Fruit fly (Drosophila melanogaster) whole organism, embryonic: Measurements from ENCODE around the gene CG15894.

Experiments
- Ada2b ChIP-seq: fragments of 200-800 bp; sonication (Bioruptor generic); IDR thresholded peaks from 2 replicates; pipeline ENCODE4 v1.3.6; 2022; ENCODE audit warnings: missing biosample characterization, missing genetic modification characterization
- Asciz ChIP-seq: fragments of 200-800 bp; sonication (Bioruptor generic); optimal IDR thresholded peaks from 2 replicates; lab custom pipeline; 2017; ENCODE audit warnings: missing biosample characterization, mild to moderate bottlenecking, missing genetic modification characterization, missing genetic modification reagents
- B-H1 ChIP-seq: fragments of 200-800 bp; sonication (Bioruptor generic); IDR thresholded peaks from 3 replicates; pipeline ENCODE4 v1.3.6; 2022; ENCODE audit warnings: missing biosample characterization, missing genetic modification characterization
- Bgb ChIP-seq: fragments of 200-800 bp; sonication (Bioruptor generic); IDR thresholded peaks from 2 replicates; pipeline ENCODE4 v1.3.6; 2022; ENCODE audit warnings: missing biosample characterization, missing genetic modification characterization; ENCODE audit not compliant: partially characterized antibody
- Blimp-1 ChIP-seq: fragments of 200-800 bp; sonication (Bioruptor generic); optimal IDR thresholded peaks from 3 replicates; lab custom pipeline; 2018; ENCODE audit warnings: missing biosample characterization, missing genetic modification characterization, mild to moderate bottlenecking, moderate library complexity, missing genetic modification reagents
- CG10274 ChIP-seq: fragments of 200-800 bp; sonication (Bioruptor generic); optimal IDR thresholded peaks from 3 replicates; lab custom pipeline; 2017; ENCODE audit warnings: missing biosample characterization, mild to moderate bottlenecking, missing genetic modification characterization
- CG10366 ChIP-seq: fragments of 200-800 bp; sonication (Bioruptor generic); IDR thresholded peaks from 2 replicates; pipeline ENCODE4 v1.3.6; 2022; ENCODE audit warnings: missing biosample characterization, missing genetic modification characterization
- CG10979 ChIP-seq: fragments of 200-800 bp; sonication (Bioruptor generic); optimal IDR thresholded peaks from 2 replicates; lab custom pipeline; 2018; ENCODE audit warnings: missing biosample characterization, mild to moderate bottlenecking, missing genetic modification characterization, moderate library complexity
- CG11247 ChIP-seq: fragments of 200-800 bp; sonication (Bioruptor generic); IDR thresholded peaks from 2 replicates; pipeline ENCODE4 v1.3.6; 2022; ENCODE audit warnings: missing biosample characterization, missing genetic modification characterization
- CG11398 ChIP-seq: fragments of 200-800 bp; sonication (Bioruptor generic); optimal IDR thresholded peaks from 2 replicates; lab custom pipeline; 2016; ENCODE audit warnings: missing biosample characterization, missing genetic modification characterization
- CG12659 ChIP-seq: fragments of 200-800 bp; sonication (Bioruptor generic); optimal IDR thresholded peaks from 3 replicates; lab custom pipeline; 2017; ENCODE audit warnings: mild to moderate bottlenecking, missing biosample characterization, missing genetic modification reagents, missing genetic modification characterization
- CG13624 ChIP-seq: fragments of 200-800 bp; sonication (Bioruptor generic); optimal IDR thresholded peaks from 2 replicates; lab custom pipeline; 2016; ENCODE audit warnings: missing biosample characterization, missing genetic modification characterization
- CG14710 ChIP-seq: fragments of 200-800 bp; sonication (Bioruptor generic); optimal IDR thresholded peaks from 3 replicates; lab custom pipeline; 2019; ENCODE audit warnings: missing biosample characterization, mild to moderate bottlenecking, missing genetic modification characterization, moderate library complexity
- CG15514 ChIP-seq: fragments of 200-800 bp; sonication (Bioruptor generic); optimal IDR thresholded peaks from 3 replicates; lab custom pipeline; 2017; ENCODE audit warnings: missing biosample characterization, missing genetic modification characterization, mild to moderate bottlenecking, moderate library complexity, missing genetic modification reagents
- CG1603 ChIP-seq: fragments of 200-800 bp; sonication (Bioruptor generic); optimal IDR thresholded peaks from 2 replicates; lab custom pipeline; 2019; ENCODE audit warnings: missing biosample characterization, mild to moderate bottlenecking, missing genetic modification characterization, moderate library complexity
- CG17186 ChIP-seq: fragments of 200-800 bp; sonication (Bioruptor generic); optimal IDR thresholded peaks from 3 replicates; lab custom pipeline; 2017; ENCODE audit warnings: missing biosample characterization, missing genetic modification reagents, missing genetic modification characterization
- CG17568 ChIP-seq: fragments of 200-800 bp; sonication (Bioruptor generic); optimal IDR thresholded peaks from 2 replicates; lab custom pipeline; 2018; ENCODE audit warnings: missing biosample characterization, mild to moderate bottlenecking, missing genetic modification characterization, moderate library complexity
- CG17829 ChIP-seq: fragments of 200-800 bp; optimal IDR thresholded peaks from 2 replicates; lab custom pipeline; 2019; ENCODE audit warnings: missing biosample characterization, mild to moderate bottlenecking, missing genetic modification characterization, moderate library complexity
- CG18619 ChIP-seq: fragments of 200-800 bp; sonication (Bioruptor generic); optimal IDR thresholded peaks from 3 replicates; lab custom pipeline; 2017; ENCODE audit warnings: missing biosample characterization, mild to moderate bottlenecking, missing genetic modification characterization
- CG2889 ChIP-seq: fragments of 200-800 bp; sonication (Bioruptor generic); IDR thresholded peaks from 3 replicates; pipeline ENCODE4 v1.3.6; 2022; ENCODE audit warnings: missing biosample characterization, missing genetic modification characterization
- CG30403 ChIP-seq: fragments of 200-800 bp; sonication (Bioruptor generic); optimal IDR thresholded peaks from 3 replicates; lab custom pipeline; 2016; ENCODE audit warnings: missing biosample characterization, missing genetic modification characterization
- CG3281 ChIP-seq: fragments of 200-800 bp; sonication (Bioruptor generic); optimal IDR thresholded peaks from 3 replicates; lab custom pipeline; 2017; ENCODE audit warnings: missing biosample characterization, mild to moderate bottlenecking, missing genetic modification characterization
- CG34376 ChIP-seq: fragments of 200-800 bp; sonication (Bioruptor generic); optimal IDR thresholded peaks from 2 replicates; lab custom pipeline; 2018; ENCODE audit warnings: missing biosample characterization, mild to moderate bottlenecking, missing genetic modification characterization
- CG6175 ChIP-seq: fragments of 200-800 bp; sonication (Bioruptor generic); IDR thresholded peaks from 3 replicates; pipeline ENCODE4 v1.3.6; 2022; ENCODE audit warnings: missing biosample characterization, missing genetic modification characterization
- CG6654 ChIP-seq: fragments of 200-800 bp; sonication (Bioruptor generic); optimal IDR thresholded peaks from 2 replicates; lab custom pipeline; 2017; ENCODE audit warnings: missing biosample characterization, mild to moderate bottlenecking, missing genetic modification characterization
- CG6854 ChIP-seq: fragments of 200-800 bp; sonication (Bioruptor generic); optimal IDR thresholded peaks from 3 replicates; lab custom pipeline; 2017; ENCODE audit warnings: missing biosample characterization, mild to moderate bottlenecking, missing genetic modification characterization
- E2f1 ChIP-seq: fragments of 200-800 bp; sonication (Bioruptor generic); IDR thresholded peaks from 2 replicates; pipeline ENCODE4 v1.3.6; 2022; ENCODE audit warnings: missing biosample characterization, missing genetic modification characterization
- Elba2 ChIP-seq: fragments of 200-800 bp; sonication (Bioruptor generic); optimal IDR thresholded peaks from 3 replicates; lab custom pipeline; 2016; ENCODE audit warnings: missing biosample characterization, missing genetic modification characterization
- Hand ChIP-seq: fragments of 200-800 bp; sonication (Bioruptor generic); optimal IDR thresholded peaks from 2 replicates; lab custom pipeline; 2017; ENCODE audit warnings: mild to moderate bottlenecking, missing biosample characterization, missing genetic modification reagents, missing genetic modification characterization
- Hr78 ChIP-seq, 2 experiments: fragments of 200-800 bp in 1 of 2; fragments of >200 bp in 1 of 2; sonication (Bioruptor generic) in 1 of 2; optimal IDR thresholded peaks; 2 replicates each; lab custom pipeline; 2017 to 2019; ENCODE audit warnings: missing biosample characterization in 2 of 2, missing genetic modification characterization in 2 of 2, mild to moderate bottlenecking in 1 of 2, moderate library complexity in 1 of 2
- Jarid2 ChIP-seq: fragments of 200-800 bp; sonication (Bioruptor generic); optimal IDR thresholded peaks from 3 replicates; lab custom pipeline; 2017; ENCODE audit warnings: mild to moderate bottlenecking, missing biosample characterization, missing genetic modification reagents, missing genetic modification characterization
- Kr ChIP-seq: fragments of 200-800 bp; sonication (Bioruptor generic); optimal IDR thresholded peaks from 2 replicates; lab custom pipeline; 2017; ENCODE audit warnings: missing biosample characterization, mild to moderate bottlenecking, missing genetic modification characterization
- Nf-YC ChIP-seq: fragments of 200-800 bp; optimal IDR thresholded peaks from 3 replicates; lab custom pipeline; 2019; ENCODE audit warnings: missing biosample characterization, mild to moderate bottlenecking, missing genetic modification characterization, moderate library complexity
- Ravus ChIP-seq: fragments of 200-800 bp; sonication (Bioruptor generic); IDR thresholded peaks from 2 replicates; pipeline ENCODE4 v1.3.6; 2022; ENCODE audit warnings: missing biosample characterization, missing genetic modification characterization
- aop ChIP-seq: fragments of 200-800 bp; sonication (Bioruptor generic); IDR thresholded peaks from 2 replicates; pipeline ENCODE4 v1.3.6; 2022; ENCODE audit warnings: missing biosample characterization, missing genetic modification characterization
- chinmo ChIP-seq: fragments of 200-800 bp; sonication (Bioruptor generic); IDR thresholded peaks from 4 replicates; pipeline ENCODE4 v1.3.6; 2022; ENCODE audit warnings: missing biosample characterization, missing genetic modification characterization; ENCODE audit not compliant: partially characterized antibody
- dm ChIP-seq: fragments of 200-800 bp; sonication (Bioruptor generic); optimal IDR thresholded peaks from 3 replicates; lab custom pipeline; 2016; ENCODE audit warnings: missing biosample characterization, missing genetic modification characterization
- en ChIP-seq: fragments of 200-800 bp; sonication (Bioruptor generic); optimal IDR thresholded peaks from 2 replicates; lab custom pipeline; 2016; ENCODE audit warnings: missing biosample characterization, missing genetic modification characterization
- fru ChIP-seq: fragments of >200 bp; optimal IDR thresholded peaks from 2 replicates; lab custom pipeline; 2017
- mam ChIP-seq: fragments of 200-800 bp; sonication (Bioruptor generic); optimal IDR thresholded peaks from 3 replicates; lab custom pipeline; 2016; ENCODE audit warnings: missing biosample characterization, missing genetic modification characterization
- otp ChIP-seq: fragments of 200-800 bp; sonication (Bioruptor generic); IDR thresholded peaks from 3 replicates; pipeline ENCODE4, ENCODE4 v1.3.6; 2022; ENCODE audit warnings: missing biosample characterization, missing genetic modification characterization
- pb ChIP-seq: fragments of 200-800 bp; sonication (Bioruptor generic); optimal IDR thresholded peaks from 3 replicates; lab custom pipeline; 2016; ENCODE audit warnings: missing biosample characterization, missing genetic modification characterization
- phol ChIP-seq: fragments of 200-800 bp; sonication (Bioruptor generic); optimal IDR thresholded peaks from 3 replicates; lab custom pipeline; 2018; ENCODE audit warnings: missing biosample characterization, mild to moderate bottlenecking, missing genetic modification characterization, moderate library complexity
- scrt ChIP-seq: fragments of 200-800 bp; sonication (Bioruptor generic); optimal IDR thresholded peaks from 2 replicates; lab custom pipeline; 2018; ENCODE audit warnings: missing biosample characterization, mild to moderate bottlenecking, missing genetic modification characterization, moderate library complexity
- slp2 ChIP-seq: fragments of 200-800 bp; sonication (Bioruptor generic); optimal IDR thresholded peaks from 2 replicates; lab custom pipeline; 2016; ENCODE audit warnings: missing biosample characterization, missing genetic modification characterization
- sr ChIP-seq: fragments of 200-800 bp; sonication (Bioruptor generic); IDR thresholded peaks from 3 replicates; pipeline ENCODE4 v1.3.6; 2022; ENCODE audit warnings: missing biosample characterization, missing genetic modification characterization
- trem ChIP-seq: fragments of 200-800 bp; optimal IDR thresholded peaks from 3 replicates; lab custom pipeline; 2019; ENCODE audit warnings: missing biosample characterization, mild to moderate bottlenecking, missing genetic modification characterization, moderate library complexity
- unc-4 ChIP-seq: fragments of 200-800 bp; sonication (Bioruptor generic); IDR thresholded peaks from 2 replicates; pipeline ENCODE4 v1.3.6; 2022; ENCODE audit warnings: missing biosample characterization, missing genetic modification characterization; ENCODE audit not compliant: partially characterized antibody

CG15894 gene

DNA sequence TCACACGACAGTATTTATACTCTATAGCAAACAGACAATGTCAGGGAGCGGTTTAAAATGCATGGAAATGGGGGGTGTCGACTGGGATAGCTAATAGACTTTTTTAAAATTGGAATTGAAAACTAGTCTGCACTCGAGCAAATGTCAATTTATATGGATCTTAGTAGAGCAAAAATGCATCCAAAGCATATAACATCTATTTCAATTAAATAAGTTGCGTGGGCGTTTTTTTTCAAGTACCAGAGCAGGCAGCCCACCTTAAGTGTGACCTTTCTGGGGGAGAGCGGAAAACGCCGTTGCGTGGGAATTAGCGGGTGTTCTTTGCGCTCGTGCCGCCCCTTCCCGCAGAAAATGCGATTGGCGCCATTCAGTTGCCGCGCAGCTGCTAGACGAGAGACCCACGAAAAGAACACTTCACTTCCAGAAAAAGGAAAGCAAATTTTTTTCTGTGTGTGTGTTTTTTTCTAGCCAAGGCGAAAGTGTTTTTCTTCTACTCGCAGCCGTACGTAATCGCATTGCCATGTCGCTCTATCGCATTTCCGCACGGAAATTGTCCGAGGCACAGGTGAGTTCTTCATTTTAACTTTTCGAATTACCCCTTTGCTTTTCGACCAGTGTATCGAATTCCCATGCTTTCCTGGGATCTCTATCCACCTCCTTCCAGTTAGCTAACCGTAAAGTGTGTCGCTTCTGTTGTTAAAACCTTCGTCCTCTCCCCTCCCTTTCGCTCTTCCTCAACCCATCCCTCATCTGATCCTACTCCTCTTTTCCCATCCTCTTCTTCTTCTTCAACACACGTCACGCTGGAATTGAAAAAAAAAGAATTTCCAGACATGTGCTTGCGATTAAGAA lies 43.1 kb downstream of the CG15894 start (continued):
- TF ChIP-seq CG11398 (GFP tag; lab: Kevin White, UChicago) (no peak), CG6175 (0 out of 3 replicates have a peak, but pooled peaks have one; percentile 21), CG2889 (GFP tag; lab: Robert Waterston, UW) (no peak), phol (tag; lab: Kevin White, UChicago) (peak; percentile 47), CG10366 (GFP tag; lab: Robert Waterston, UW) (no peak), CG11247 (GFP tag; lab: Robert Waterston, UW) (no peak), Bgb (GFP tag; lab: Robert Waterston, UW) (peak; percentile 43; the same call in 1 of the 2 replicates), pb (GFP tag; lab: Kevin White, UChicago) (no peak), Kr (GFP tag; lab: Kevin White, UChicago) (no peak), CG3281 (GFP tag; lab: Kevin White, UChicago) (peak; percentile 30), CG17568 (no peak), Ravus (GFP tag; lab: Robert Waterston, UW) (no peak), Blimp-1 (GFP tag; lab: Kevin White, UChicago) (peak; percentile 66), aop (no peak), CG15514 (GFP tag; lab: Kevin White, UChicago) (peak; percentile 66), dm (GFP tag; lab: Kevin White, UChicago) (peak; percentile 52), mam (GFP tag; lab: Kevin White, UChicago) (peak; percentile 5), fru (no peak), en (GFP tag; lab: Kevin White, UChicago) (no peak), CG10979 (tag; lab: Kevin White, UChicago) (no peak), CG18619 (no peak), CG1603 (tag; lab: Kevin White, UChicago) (peak; percentile 10), E2f1 (GFP tag; lab: Robert Waterston, UW) (peak; percentile 45; the same call in 1 of the 2 replicates), Asciz (GFP tag; lab: Kevin White, UChicago) (no peak), Elba2 (GFP tag; lab: Kevin White, UChicago) (no peak), CG34376 (GFP tag; lab: Kevin White, UChicago) (peak; percentile 50), CG17186 (GFP tag; lab: Kevin White, UChicago) (peak; percentile 90), scrt (GFP tag; lab: Kevin White, UChicago) (no peak), Ada2b (GFP tag; lab: Robert Waterston, UW) (no peak), CG6854 (GFP tag; lab: Kevin White, UChicago) (no peak), Hand (GFP tag; lab: Kevin White, UChicago) (no peak), Hr78 (GFP tag; optimal IDR thresholded peaks at IDR 0.05; lab: Kevin White, UChicago) (no peak), CG10274 (GFP tag; lab: Kevin White, UChicago) (no peak), chinmo (0 out of 4 replicates have a peak, but pooled peaks have one; percentile 65), CG30403 (GFP tag; lab: Kevin White, UChicago) (no peak), CG6654 (no peak), trem (tag; lab: Kevin White, UChicago) (peak; percentile 21), unc-4 (GFP tag; lab: Robert Waterston, UW) (peak; percentile 40; the same call in 1 of the 2 replicates), otp (GFP tag; lab: Robert Waterston, UW) (no peak), Jarid2 (peak; percentile 77), B-H1 (GFP tag; lab: Robert Waterston, UW) (no peak; the same call in 2 of the 3 replicates), CG14710 (tag; lab: Kevin White, UChicago) (peak; percentile 64), CG17829 (tag; lab: Kevin White, UChicago) (peak; percentile 1), CG12659 (GFP tag; lab: Kevin White, UChicago) (peak; percentile 56), slp2 (GFP tag; lab: Kevin White, UChicago) (no peak), sr (GFP tag; lab: Robert Waterston, UW) (peak; percentile 84), Nf-YC (peak; percentile 10), CG13624 (GFP tag; lab: Kevin White, UChicago) (peak; percentile 13)
